Fruit fly (Drosophila melanogaster) whole organism, embryonic: Measurements from ENCODE around the gene jagn.

ENCODE experiments used
- CG10366 ChIP-seq: fragments of 200-800 bp; sonication (Bioruptor generic); IDR thresholded peaks from 2 replicates; pipeline ENCODE4 v1.3.6; 2022; ENCODE audit warnings: missing biosample characterization, missing genetic modification characterization
- CG11456 ChIP-seq: fragments of 200-800 bp; sonication (Bioruptor generic); IDR thresholded peaks from 3 replicates; pipeline ENCODE4 v1.3.6; 2022; ENCODE audit warnings: missing biosample characterization, missing genetic modification characterization
- CG12219 ChIP-seq: fragments of 200-800 bp; sonication (Bioruptor generic); optimal IDR thresholded peaks from 3 replicates; lab custom pipeline; 2018; ENCODE audit warnings: missing biosample characterization, mild to moderate bottlenecking, missing genetic modification characterization
- CG12236 ChIP-seq: fragments of 200-800 bp; sonication (Bioruptor generic); optimal IDR thresholded peaks from 2 replicates; lab custom pipeline; 2016; ENCODE audit warnings: missing biosample characterization, missing genetic modification characterization
- CG12299 ChIP-seq: fragments of 200-800 bp; sonication (Bioruptor generic); optimal IDR thresholded peaks from 2 replicates; lab custom pipeline; 2018; ENCODE audit warnings: missing biosample characterization, mild to moderate bottlenecking, missing genetic modification characterization
- CG15479 ChIP-seq: fragments of 200-800 bp; sonication (Bioruptor generic); optimal IDR thresholded peaks from 3 replicates; lab custom pipeline; 2019; ENCODE audit warnings: missing biosample characterization, mild to moderate bottlenecking, missing genetic modification characterization, moderate library complexity
- CG15514 ChIP-seq: fragments of 200-800 bp; sonication (Bioruptor generic); optimal IDR thresholded peaks from 3 replicates; lab custom pipeline; 2017; ENCODE audit warnings: missing biosample characterization, missing genetic modification characterization, mild to moderate bottlenecking, moderate library complexity, missing genetic modification reagents
- CG16813 ChIP-seq: fragments of 200-800 bp; sonication (Bioruptor generic); IDR thresholded peaks from 3 replicates; pipeline ENCODE4 v1.3.6; 2022; ENCODE audit warnings: missing biosample characterization, missing genetic modification characterization; ENCODE audit not compliant: partially characterized antibody
- CG17568 ChIP-seq: fragments of 200-800 bp; sonication (Bioruptor generic); optimal IDR thresholded peaks from 2 replicates; lab custom pipeline; 2018; ENCODE audit warnings: missing biosample characterization, mild to moderate bottlenecking, missing genetic modification characterization, moderate library complexity
- CG1792 ChIP-seq: fragments of 200-800 bp; sonication (Bioruptor generic); optimal IDR thresholded peaks from 2 replicates; lab custom pipeline; 2016; ENCODE audit warnings: missing biosample characterization, missing genetic modification characterization
- CG18262 ChIP-seq: fragments of 200-800 bp; optimal IDR thresholded peaks from 3 replicates; lab custom pipeline; 2019; ENCODE audit warnings: missing biosample characterization, mild to moderate bottlenecking, missing genetic modification characterization, moderate library complexity
- CG18476 ChIP-seq: fragments of 200-800 bp; sonication (Bioruptor generic); optimal IDR thresholded peaks from 2 replicates; lab custom pipeline; 2016; ENCODE audit warnings: missing biosample characterization, mild to moderate bottlenecking, missing genetic modification characterization
- CG2120 ChIP-seq: fragments of 200-800 bp; sonication (Bioruptor generic); optimal IDR thresholded peaks from 3 replicates; lab custom pipeline; 2016; ENCODE audit warnings: missing biosample characterization, missing genetic modification characterization
- CG2712 ChIP-seq: fragments of 200-800 bp; optimal IDR thresholded peaks from 3 replicates; lab custom pipeline; 2019; ENCODE audit warnings: missing biosample characterization, mild to moderate bottlenecking, missing genetic modification characterization, moderate library complexity
- CG3281 ChIP-seq: fragments of 200-800 bp; sonication (Bioruptor generic); optimal IDR thresholded peaks from 3 replicates; lab custom pipeline; 2017; ENCODE audit warnings: missing biosample characterization, mild to moderate bottlenecking, missing genetic modification characterization
- CG34376 ChIP-seq: fragments of 200-800 bp; sonication (Bioruptor generic); optimal IDR thresholded peaks from 2 replicates; lab custom pipeline; 2018; ENCODE audit warnings: missing biosample characterization, mild to moderate bottlenecking, missing genetic modification characterization
- CG3847 ChIP-seq: fragments of 200-800 bp; sonication (Bioruptor generic); IDR thresholded peaks from 2 replicates; pipeline ENCODE4 v1.3.6; 2022; ENCODE audit warnings: missing biosample characterization, missing genetic modification characterization
- CG4404 ChIP-seq: fragments of 200-800 bp; sonication (Bioruptor generic); IDR thresholded peaks from 2 replicates; pipeline ENCODE4 v1.3.6; 2022; ENCODE audit warnings: missing biosample characterization, missing genetic modification characterization
- CG4854 ChIP-seq: fragments of 200-800 bp; sonication (Bioruptor generic); optimal IDR thresholded peaks from 2 replicates; lab custom pipeline; 2016; ENCODE audit warnings: missing biosample characterization, missing genetic modification characterization, inconsistent platforms
- CG6272 ChIP-seq: fragments of 200-800 bp; sonication (Bioruptor generic); IDR thresholded peaks from 2 replicates; pipeline ENCODE4 v1.3.6; 2022; ENCODE audit warnings: missing biosample characterization, missing genetic modification characterization
- CG7372 ChIP-seq: fragments of 200-800 bp; sonication (Bioruptor generic); IDR thresholded peaks from 2 replicates; pipeline ENCODE4 v1.3.6; 2022; ENCODE audit warnings: missing biosample characterization, missing genetic modification characterization
- CG9215 ChIP-seq: fragments of 200-800 bp; sonication (Bioruptor generic); IDR thresholded peaks from 2 replicates; pipeline ENCODE4 v1.3.6; 2022; ENCODE audit warnings: missing biosample characterization, missing genetic modification characterization
- CoRest ChIP-seq: fragments of 200-800 bp; sonication (Bioruptor generic); optimal IDR thresholded peaks from 3 replicates; lab custom pipeline; 2018; ENCODE audit warnings: missing biosample characterization, mild to moderate bottlenecking, missing genetic modification characterization, moderate library complexity
- Dip2 ChIP-seq: fragments of 200-800 bp; sonication (Bioruptor generic); IDR thresholded peaks from 2 replicates; pipeline ENCODE4 v1.3.6; 2022; ENCODE audit warnings: missing biosample characterization, missing genetic modification characterization
- Dref ChIP-seq: fragments of 200-800 bp; sonication (Bioruptor generic); IDR thresholded peaks from 2 replicates; pipeline ENCODE4 v1.3.6; 2022; ENCODE audit warnings: missing biosample characterization, missing genetic modification characterization
- E2f1 ChIP-seq: fragments of 200-800 bp; sonication (Bioruptor generic); IDR thresholded peaks from 2 replicates; pipeline ENCODE4 v1.3.6; 2022; ENCODE audit warnings: missing biosample characterization, missing genetic modification characterization
- E2f2 ChIP-seq: fragments of 200-800 bp; sonication (Bioruptor generic); IDR thresholded peaks from 2 replicates; pipeline ENCODE4 v1.3.6; 2022; ENCODE audit warnings: missing biosample characterization, missing genetic modification characterization
- Hr3 ChIP-seq: fragments of 200-800 bp; sonication (Bioruptor generic); optimal IDR thresholded peaks from 3 replicates; lab custom pipeline; 2016; ENCODE audit warnings: missing biosample characterization, missing genetic modification characterization
- MESR4 ChIP-seq: fragments of 200-800 bp; sonication (Bioruptor generic); optimal IDR thresholded peaks from 2 replicates; lab custom pipeline; 2018; ENCODE audit warnings: missing biosample characterization, mild to moderate bottlenecking, missing genetic modification characterization, moderate library complexity
- PHDP ChIP-seq: fragments of 200-800 bp; sonication (Bioruptor generic); optimal IDR thresholded peaks from 3 replicates; lab custom pipeline; 2018; ENCODE audit warnings: missing biosample characterization, mild to moderate bottlenecking, missing genetic modification characterization, moderate library complexity
- Scr ChIP-seq: fragments of 200-800 bp; sonication (Bioruptor generic); IDR thresholded peaks from 2 replicates; pipeline ENCODE4 v1.3.6; 2022; ENCODE audit warnings: missing biosample characterization, missing genetic modification characterization; ENCODE audit not compliant: partially characterized antibody
- Six4 ChIP-seq: fragments of 200-800 bp; sonication (Bioruptor generic); optimal IDR thresholded peaks from 2 replicates; lab custom pipeline; 2016; ENCODE audit warnings: missing biosample characterization, missing genetic modification characterization
- Stat92E ChIP-seq, 3 experiments: fragments of >200 bp in 2 of 3; fragments of 200-800 bp in 1 of 3; sonication (Bioruptor generic) in 1 of 3; optimal IDR thresholded peaks; 2 replicates each; lab custom pipeline; 2017 to 2019; ENCODE audit warnings: missing biosample characterization in 3 of 3, missing genetic modification characterization in 3 of 3, mild to moderate bottlenecking in 1 of 3, moderate library complexity in 1 of 3
- az2 ChIP-seq: fragments of 200-800 bp; sonication (Bioruptor generic); optimal IDR thresholded peaks from 3 replicates; lab custom pipeline; 2016; ENCODE audit warnings: missing biosample characterization, missing genetic modification characterization
- chm ChIP-seq: fragments of 200-800 bp; sonication (Bioruptor generic); IDR thresholded peaks from 2 replicates; pipeline ENCODE4 v1.3.6; 2022; ENCODE audit warnings: missing biosample characterization, missing genetic modification characterization
- croc ChIP-seq: fragments of 200-800 bp; sonication (Bioruptor generic); conservative IDR thresholded peaks from 3 replicates; pipeline ENCODE4 v1.3.6; 2022; ENCODE audit warnings: missing biosample characterization, missing genetic modification characterization
- da ChIP-seq: fragments of 200-800 bp; sonication (Bioruptor generic); optimal IDR thresholded peaks from 2 replicates; lab custom pipeline; 2016; ENCODE audit warnings: missing biosample characterization, missing genetic modification characterization
- dysf ChIP-seq: fragments of 200-800 bp; sonication (Bioruptor generic); IDR thresholded peaks from 3 replicates; pipeline ENCODE4 v1.3.6; 2022; ENCODE audit warnings: missing biosample characterization, missing genetic modification characterization
- esg ChIP-seq: fragments of 200-800 bp; sonication (Bioruptor generic); conservative IDR thresholded peaks from 2 replicates; pipeline ENCODE4 v1.3.6; 2022; ENCODE audit warnings: missing biosample characterization, missing genetic modification characterization
- hbn ChIP-seq: fragments of 200-800 bp; sonication (Bioruptor generic); IDR thresholded peaks from 2 replicates; pipeline ENCODE4 v1.3.6; 2022; ENCODE audit warnings: missing biosample characterization, missing genetic modification characterization; ENCODE audit not compliant: partially characterized antibody
- klu ChIP-seq: fragments of 200-800 bp; sonication (Bioruptor generic); IDR thresholded peaks from 2 replicates; pipeline ENCODE4 v1.3.6; 2022; ENCODE audit warnings: missing biosample characterization, missing genetic modification characterization
- lilli ChIP-seq: fragments of 200-800 bp; sonication (Bioruptor generic); optimal IDR thresholded peaks from 3 replicates; lab custom pipeline; 2016; ENCODE audit warnings: missing biosample characterization, missing genetic modification characterization
- lmd ChIP-seq: fragments of 200-800 bp; sonication (Bioruptor generic); IDR thresholded peaks from 2 replicates; pipeline ENCODE4 v1.3.6; 2022; ENCODE audit warnings: missing biosample characterization, missing genetic modification characterization
- pho ChIP-seq: fragments of 200-800 bp; sonication (Bioruptor generic); optimal IDR thresholded peaks from 2 replicates; lab custom pipeline; 2016; ENCODE audit warnings: missing biosample characterization, missing genetic modification characterization
- run ChIP-seq: fragments of 200-800 bp; sonication (Bioruptor generic); optimal IDR thresholded peaks from 3 replicates; lab custom pipeline; 2018; ENCODE audit warnings: missing biosample characterization, mild to moderate bottlenecking, missing genetic modification characterization
- sna ChIP-seq: fragments of 200-800 bp; sonication (Bioruptor generic); IDR thresholded peaks from 2 replicates; pipeline ENCODE4 v1.3.6; 2022; ENCODE audit warnings: missing biosample characterization, missing genetic modification characterization; ENCODE audit not compliant: partially characterized antibody
- ssp ChIP-seq: fragments of 200-800 bp; sonication (Bioruptor generic); IDR thresholded peaks from 2 replicates; pipeline ENCODE4 v1.3.6; 2022; ENCODE audit warnings: missing biosample characterization, missing genetic modification characterization
- stwl ChIP-seq: fragments of 200-800 bp; sonication (Bioruptor generic); optimal IDR thresholded peaks from 3 replicates; lab custom pipeline; 2018; ENCODE audit warnings: missing biosample characterization, mild to moderate bottlenecking, missing genetic modification characterization, moderate library complexity
- tgo ChIP-seq: fragments of 200-800 bp; sonication (Bioruptor generic); IDR thresholded peaks from 3 replicates; pipeline ENCODE4 v1.3.6; 2022; ENCODE audit warnings: missing biosample characterization, missing genetic modification characterization
- tll ChIP-seq, 2 experiments: fragments of 200-800 bp in 1 of 2; fragments of >200 bp in 1 of 2; sonication (Bioruptor generic) in 1 of 2; optimal IDR thresholded peaks; 2 replicates each; lab custom pipeline; 2017 to 2019; ENCODE audit warnings: missing biosample characterization in 2 of 2, missing genetic modification characterization in 2 of 2, mild to moderate bottlenecking in 1 of 2, moderate library complexity in 1 of 2
- tna ChIP-seq: fragments of 200-800 bp; sonication (Bioruptor generic); IDR thresholded peaks from 2 replicates; pipeline ENCODE4 v1.3.6; 2022; ENCODE audit warnings: missing biosample characterization, missing genetic modification characterization; ENCODE audit not compliant: partially characterized antibody
- ttk ChIP-seq: fragments of 200-800 bp; sonication (Bioruptor generic); IDR thresholded peaks from 2 replicates; pipeline ENCODE4 v2.1.2; 2022; ENCODE audit warnings: missing biosample characterization, missing genetic modification characterization

Gene jagn

DNA sequence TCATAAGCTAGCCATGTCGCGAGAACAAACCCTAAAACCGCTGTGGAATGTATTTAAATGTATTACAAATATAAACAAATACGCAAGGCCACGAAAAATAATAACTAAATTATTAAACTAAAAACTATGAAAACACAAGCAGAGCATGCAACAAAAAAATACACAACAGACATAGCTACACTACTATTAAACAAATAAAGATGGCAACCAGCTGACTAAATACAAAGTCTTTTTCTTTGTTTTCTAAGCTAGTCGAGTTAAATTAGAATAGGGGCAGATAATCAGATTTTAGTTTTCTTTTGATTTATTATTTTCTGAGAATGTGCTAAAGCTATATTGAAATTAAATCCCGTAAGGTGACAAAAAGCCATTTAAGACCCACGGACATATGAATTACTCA lies 32.5 kb upstream of the jagn start (continued):
- TF ChIP-seq da (GFP tag; lab: Kevin White, UChicago), result no peak
- TF ChIP-seq az2 (GFP tag; lab: Kevin White, UChicago), result no peak
- TF ChIP-seq CG34376 (GFP tag; lab: Kevin White, UChicago), result peak; percentile 64
- no peak for TF ChIP-seq CG12219 (GFP tag; lab: Kevin White, UChicago)
- peak; percentile 53 for TF ChIP-seq PHDP (tag; lab: Kevin White, UChicago)
- TF ChIP-seq Dip2 (GFP tag; lab: Robert Waterston, UW), result no peak
- no peak for TF ChIP-seq Stat92E (GFP tag; optimal IDR thresholded peaks at IDR 0.05; lab: Kevin White, UChicago)
- TF ChIP-seq lilli (GFP tag; lab: Kevin White, UChicago), result no peak
- peak; percentile 46 for TF ChIP-seq CG12299 (tag; lab: Kevin White, UChicago)
- TF ChIP-seq Scr (GFP tag; lab: Robert Waterston, UW), result no peak
- no peak for TF ChIP-seq CoRest (tag; lab: Kevin White, UChicago)
- TF ChIP-seq tna, result no peak
- peak; percentile 74 for TF ChIP-seq CG3281 (GFP tag; lab: Kevin White, UChicago)
- no peak for TF ChIP-seq MESR4 (GFP tag; lab: Kevin White, UChicago)
- TF ChIP-seq CG16813, result no peak
- TF ChIP-seq CG17568 (GFP tag; lab: Kevin White, UChicago), result no peak
- TF ChIP-seq CG11456 (GFP tag; lab: Robert Waterston, UW), result no peak
- TF ChIP-seq CG10366 (GFP tag; lab: Robert Waterston, UW), result no peak
- no peak for TF ChIP-seq run
- no peak for TF ChIP-seq hbn (GFP tag; lab: Robert Waterston, UW)
- no peak for TF ChIP-seq lmd
- TF ChIP-seq sna, result no peak
- no peak for TF ChIP-seq E2f1 (GFP tag; lab: Robert Waterston, UW)
- peak; percentile 63 for TF ChIP-seq CG15514 (GFP tag; lab: Kevin White, UChicago)
- TF ChIP-seq esg (GFP tag; lab: Robert Waterston, UW), result no peak
- peak; percentile 9 for TF ChIP-seq CG18476 (GFP tag; lab: Kevin White, UChicago)
- no peak for TF ChIP-seq E2f2
- TF ChIP-seq pho (GFP tag; lab: Kevin White, UChicago), result peak; percentile 12
- TF ChIP-seq klu (GFP tag; lab: Robert Waterston, UW), result no peak
- TF ChIP-seq ssp, result no peak
- TF ChIP-seq Dref (GFP tag; lab: Robert Waterston, UW), result no peak
- no peak for TF ChIP-seq Hr3 (GFP tag; lab: Kevin White, UChicago)
- TF ChIP-seq CG18262 (tag; lab: Kevin White, UChicago), result no peak
- no peak for TF ChIP-seq CG7372 (GFP tag; lab: Robert Waterston, UW)
- no peak for TF ChIP-seq stwl (tag; lab: Kevin White, UChicago)
- TF ChIP-seq CG4404 (GFP tag; lab: Robert Waterston, UW), result no peak
- no peak for TF ChIP-seq CG3847
- TF ChIP-seq tgo, result no peak
- TF ChIP-seq Six4, result no peak
- peak; percentile 37 for TF ChIP-seq CG2120 (GFP tag; lab: Kevin White, UChicago)
- no peak for TF ChIP-seq croc
- no peak for TF ChIP-seq tll (GFP tag; optimal IDR thresholded peaks at IDR 0.05; lab: Kevin White, UChicago)
- TF ChIP-seq CG2712 (tag; lab: Kevin White, UChicago), result no peak
- TF ChIP-seq CG1792, result no peak
- no peak for TF ChIP-seq chm (GFP tag; lab: Robert Waterston, UW)
- no peak for TF ChIP-seq dysf (GFP tag; lab: Robert Waterston, UW)
- TF ChIP-seq CG15479 (GFP tag; lab: Kevin White, UChicago), result no peak
- no peak for TF ChIP-seq ttk
- TF ChIP-seq CG9215, result no peak
- peak; percentile 6 for TF ChIP-seq CG4854 (GFP tag; lab: Kevin White, UChicago)
- TF ChIP-seq CG6272, result no peak
- TF ChIP-seq CG12236 (GFP tag; lab: Kevin White, UChicago), result no peak
